Fruit fly (Drosophila melanogaster): ENCODE measurements around the gene CG2930.

Gene CG2930

dm6 chrX:3874949-3875348 is 6.2 kb downstream of the CG2930 start:
- no peak for TF ChIP-seq insv (optimal IDR thresholded peaks at IDR 0.05)
- TF ChIP-seq h (optimal IDR thresholded peaks at IDR 0.05) = no peak
- TF ChIP-seq ttk (optimal IDR thresholded peaks at IDR 0.05) = no peak
- TF ChIP-seq Sin3A (optimal IDR thresholded peaks at IDR 0.05) = no peak
- TF ChIP-seq psq (optimal IDR thresholded peaks at IDR 0.05) = no peak
- TF ChIP-seq Myc (optimal IDR thresholded peaks at IDR 0.05) = no peak

dm6 chrX:3880645-3881316 is 12.0 kb downstream of the CG2930 start, which contains the start of gene VhaAC39-1:
TSS of gene VhaAC39-1 (plus strand) at chrX:3880748.
- TF ChIP-seq Sin3A (optimal IDR thresholded peaks at IDR 0.05) = no peak
- TF ChIP-seq h (optimal IDR thresholded peaks at IDR 0.05) = no peak
- TF ChIP-seq ttk (optimal IDR thresholded peaks at IDR 0.05) = no peak
- no peak for TF ChIP-seq insv (optimal IDR thresholded peaks at IDR 0.05)
- TF ChIP-seq psq (optimal IDR thresholded peaks at IDR 0.05) = no peak
- no peak for TF ChIP-seq Myc (optimal IDR thresholded peaks at IDR 0.05)

- TF ChIP-seq Sin3A (optimal IDR thresholded peaks at IDR 0.05) (no peak), insv (optimal IDR thresholded peaks at IDR 0.05) (no peak), h (optimal IDR thresholded peaks at IDR 0.05) (no peak), Myc (optimal IDR thresholded peaks at IDR 0.05) (no peak), ttk (optimal IDR thresholded peaks at IDR 0.05) (no peak), psq (optimal IDR thresholded peaks at IDR 0.05) (no peak)
These were observed 15.1 kb downstream of the CG2930 start, which contains the start of gene CG15239 for dm6 chrX:3883904-3884303. TSS of gene CG15239 (plus strand) at chrX:3884168.

dm6 chrX:3886751-3887150 is 18.0 kb downstream of the CG2930 start:
- TF ChIP-seq ttk (optimal IDR thresholded peaks at IDR 0.05) (no peak), h (optimal IDR thresholded peaks at IDR 0.05) (no peak), Sin3A (optimal IDR thresholded peaks at IDR 0.05) (no peak), psq (optimal IDR thresholded peaks at IDR 0.05) (no peak), Myc (optimal IDR thresholded peaks at IDR 0.05) (no peak)

- TF ChIP-seq Sin3A (optimal IDR thresholded peaks at IDR 0.05) (no peak), h (optimal IDR thresholded peaks at IDR 0.05) (no peak), insv (optimal IDR thresholded peaks at IDR 0.05) (no peak), ttk (optimal IDR thresholded peaks at IDR 0.05) (no peak), psq (optimal IDR thresholded peaks at IDR 0.05) (no peak), Myc (optimal IDR thresholded peaks at IDR 0.05) (no peak)
These were observed 18.9 kb downstream of the CG2930 start for dm6 chrX:3887606-3888216.

dm6 chrX:3901926-3902325 is 33.2 kb downstream of the CG2930 start:
- TF ChIP-seq ttk (optimal IDR thresholded peaks at IDR 0.05) = no peak
- TF ChIP-seq h (optimal IDR thresholded peaks at IDR 0.05) = no peak
- TF ChIP-seq insv (optimal IDR thresholded peaks at IDR 0.05) = no peak
- no peak for TF ChIP-seq Myc (optimal IDR thresholded peaks at IDR 0.05)
- no peak for TF ChIP-seq Sin3A (optimal IDR thresholded peaks at IDR 0.05)
- no peak for TF ChIP-seq psq (optimal IDR thresholded peaks at IDR 0.05)

- TF ChIP-seq insv (optimal IDR thresholded peaks at IDR 0.05) = no peak
- TF ChIP-seq psq (optimal IDR thresholded peaks at IDR 0.05) = no peak
- no peak for TF ChIP-seq Myc (optimal IDR thresholded peaks at IDR 0.05)
- no peak for TF ChIP-seq ttk (optimal IDR thresholded peaks at IDR 0.05)
- no peak for TF ChIP-seq h (optimal IDR thresholded peaks at IDR 0.05)
- TF ChIP-seq Sin3A (optimal IDR thresholded peaks at IDR 0.05) = no peak
These were observed 59.7 kb downstream of the CG2930 start for dm6 chrX:3928520-3928919.

Measured in Kc167 (cell line).